Worm (Caenorhabditis elegans): Measurements from ENCODE around the gene F58A3.3.

ce11 chrX:11008052-11008451 is 4.4 kb upstream of the F58A3.3 start, which contains the start of gene del-5:
- TF ChIP-seq him-1 (tag; optimal IDR thresholded peaks at IDR 0.05) = no peak
- no peak for TF ChIP-seq W03F9.2 (tag; optimal IDR thresholded peaks at IDR 0.05)

Measured in whole organism, L4/young adult.